Worm (Caenorhabditis elegans): ENCODE data around the gene tbcb-1.
A peak's percentile ranks its signal among the peaks of the same experiment; 100 is the strongest.

Gene tbcb-1

DNA sequence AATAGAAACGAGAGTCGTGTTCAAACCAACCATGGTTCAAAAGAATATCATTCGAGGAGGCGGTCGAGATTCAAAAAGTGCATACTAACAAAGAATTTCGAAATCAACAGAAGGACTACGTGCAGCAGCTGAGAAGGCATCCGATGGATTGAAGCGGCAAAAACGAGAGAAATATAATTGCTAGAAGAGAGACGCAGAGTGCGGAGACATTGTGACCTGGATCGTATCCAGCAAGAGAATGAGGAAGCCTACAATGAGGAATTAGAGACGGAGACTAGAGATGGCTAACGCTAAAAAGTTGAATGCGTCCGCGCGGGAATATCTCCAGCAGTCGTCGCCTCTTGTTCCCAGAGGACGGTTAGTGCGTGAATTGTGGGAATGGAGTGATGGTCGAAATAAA lies 17.9 kb downstream of the tbcb-1 start:
- TF ChIP-seq ceh-16 (tag; optimal IDR thresholded peaks at IDR 0.05) (no peak), nhr-129 (tag; optimal IDR thresholded peaks at IDR 0.05) (no peak), nhr-21 (tag; optimal IDR thresholded peaks at IDR 0.05) (peak; percentile 20), mdl-1 (tag; optimal IDR thresholded peaks at IDR 0.05) (no peak)

DNA sequence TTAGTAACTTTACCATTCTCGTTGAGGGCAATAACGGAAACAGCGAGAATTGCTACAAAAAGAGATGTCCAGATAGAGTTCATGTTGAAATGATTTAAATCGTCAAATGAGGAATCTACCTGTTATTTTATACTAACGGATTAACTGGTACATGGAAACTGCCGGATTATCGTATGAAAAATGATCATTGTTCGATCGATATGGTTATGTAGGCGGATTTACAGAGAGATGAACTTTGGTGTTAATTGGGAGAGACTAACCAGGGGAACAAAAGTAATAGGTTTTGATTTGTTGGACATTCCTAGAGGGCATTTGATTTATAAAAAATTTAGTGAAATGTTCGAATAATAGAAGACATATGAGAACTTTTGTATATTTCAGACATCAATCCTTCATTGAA lies 19.9 kb downstream of the tbcb-1 start, which contains the start of gene spig-9:
spig-9 (minus strand) TSS at position 101 of the 400 bp plus-strand sequence.
- no peak for TF ChIP-seq unc-62 (GFP tag; optimal IDR thresholded peaks at IDR 0.05)

DNA sequence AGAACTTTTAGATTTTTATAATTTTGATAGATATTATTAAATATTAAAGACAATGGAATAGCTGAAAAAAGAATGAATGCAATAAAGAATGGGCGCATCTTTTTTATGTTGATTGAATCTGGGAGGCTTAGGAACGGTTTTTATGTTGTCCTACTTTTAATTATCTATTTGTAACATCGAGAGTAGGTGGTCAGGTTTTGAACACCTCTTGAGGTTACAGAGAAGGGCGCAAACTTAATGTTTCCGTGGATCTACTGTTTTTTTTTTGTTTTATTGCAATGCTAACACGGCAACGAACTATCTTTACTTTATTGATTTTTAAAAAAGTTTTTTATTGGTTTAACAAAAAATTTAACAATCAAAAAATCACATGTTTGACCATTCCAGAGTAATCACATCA lies 21.9 kb downstream of the tbcb-1 start, which contains the start of gene F53F4.7:
F53F4.7 (minus strand) TSS at position 101 of the 400 bp plus-strand sequence.
- TF ChIP-seq zag-1 (tag; optimal IDR thresholded peaks at IDR 0.05) (no peak), alr-1 (tag; optimal IDR thresholded peaks at IDR 0.05) (no peak), ZK546.5 (tag; optimal IDR thresholded peaks at IDR 0.05) (no peak), nhr-11 (tag; optimal IDR thresholded peaks at IDR 0.05) (no peak), ztf-4 (tag; optimal IDR thresholded peaks at IDR 0.05) (no peak), ztf-11 (tag; optimal IDR thresholded peaks at IDR 0.05) (no peak), unc-62 (GFP tag; optimal IDR thresholded peaks at IDR 0.05) (no peak), lsy-2 (tag; optimal IDR thresholded peaks at IDR 0.05) (no peak), Y55F3AM.14 (GFP tag; optimal IDR thresholded peaks at IDR 0.05) (no peak)

DNA sequence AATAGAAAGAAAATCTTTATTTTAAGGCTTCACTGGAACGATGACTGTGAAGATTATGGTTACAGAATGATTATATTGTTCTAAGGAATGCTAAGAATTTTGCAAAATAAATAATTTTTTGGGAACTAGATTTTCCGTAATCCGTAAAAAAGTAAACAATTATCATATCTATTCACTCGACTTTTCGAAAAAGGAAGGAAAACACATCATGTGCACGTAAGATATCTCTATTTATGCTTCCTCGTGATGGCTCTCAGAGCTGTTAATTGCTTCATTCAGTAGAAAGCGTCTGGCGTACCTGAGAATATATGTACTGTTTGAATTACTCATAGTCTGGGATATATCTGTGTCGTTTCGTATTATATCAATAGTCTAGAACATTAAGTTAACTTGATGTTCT lies 27.8 kb downstream of the tbcb-1 start, which contains the start of gene srd-11:
srd-11 (minus strand) TSS at position 101 of the 400 bp plus-strand sequence.
- TF ChIP-seq mdl-1 (tag; optimal IDR thresholded peaks at IDR 0.05) (no peak), lsy-2 (tag; optimal IDR thresholded peaks at IDR 0.05) (no peak), dmd-4 (tag; optimal IDR thresholded peaks at IDR 0.05) (no peak), Y55F3AM.14 (GFP tag; optimal IDR thresholded peaks at IDR 0.05) (no peak), skn-1 (tag; optimal IDR thresholded peaks at IDR 0.05) (no peak), lin-39 (tag; optimal IDR thresholded peaks at IDR 0.05) (no peak)

DNA sequence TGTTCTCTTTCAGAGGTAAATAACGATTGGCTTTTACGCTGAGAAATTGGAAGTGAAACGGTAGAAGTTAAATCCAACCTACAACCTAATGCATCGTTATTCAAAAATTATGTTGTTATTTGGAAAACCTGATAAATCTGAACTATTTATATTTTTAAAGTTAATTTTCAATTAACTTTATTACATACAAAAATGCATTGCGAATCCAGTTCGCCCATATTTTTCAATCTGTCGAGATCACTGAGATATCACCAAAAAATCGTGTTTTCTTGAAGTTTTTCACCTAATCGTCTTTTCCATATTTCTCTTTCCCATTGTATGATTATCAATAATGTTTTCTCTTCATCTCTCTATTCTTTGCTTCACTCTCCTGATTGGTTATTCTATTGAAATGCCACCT lies 28.8 kb downstream of the tbcb-1 start, which contains the start of gene F53F4.15:
F53F4.15 (plus strand) TSS at position 301 of the 400 bp plus-strand sequence.
- TF ChIP-seq ZK546.5 (tag; optimal IDR thresholded peaks at IDR 0.05) (no peak), skn-1 (tag; optimal IDR thresholded peaks at IDR 0.05) (no peak), R02D3.7 (tag; optimal IDR thresholded peaks at IDR 0.05) (no peak), lin-13 (GFP tag; optimal IDR thresholded peaks at IDR 0.05) (no peak), C34F6.9 (tag; optimal IDR thresholded peaks at IDR 0.05) (no peak), ztf-1 (GFP tag; conservative IDR thresholded peaks at IDR 0.05) (no peak), F13H6.1 (tag; optimal IDR thresholded peaks at IDR 0.05) (no peak), mab-5 (tag; optimal IDR thresholded peaks at IDR 0.05) (no peak)

DNA sequence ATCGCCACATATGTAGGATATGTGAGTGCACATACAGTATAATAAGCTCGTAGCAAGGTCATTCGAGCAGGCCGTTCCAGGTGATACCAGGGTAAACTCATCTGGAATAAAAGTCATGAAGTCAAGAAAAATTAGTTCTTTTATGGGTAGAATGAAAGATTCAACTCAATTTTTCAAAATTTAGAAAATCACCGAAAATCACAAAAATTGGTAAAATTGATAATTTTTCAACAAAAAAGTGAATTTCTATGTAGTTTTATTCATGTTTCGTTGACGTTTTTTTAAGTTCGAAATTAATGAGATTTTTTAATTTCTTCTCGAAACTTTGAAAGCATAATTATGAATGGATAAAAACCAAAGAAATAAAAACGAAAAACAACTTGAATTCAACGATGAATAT lies 29.8 kb downstream of the tbcb-1 start, which contains the start of gene F53F4.16:
F53F4.16 (minus strand) TSS at position 101 of the 400 bp plus-strand sequence.
- TF ChIP-seq F13H6.1 (tag; optimal IDR thresholded peaks at IDR 0.05), result no peak
- TF ChIP-seq nhr-129 (tag; optimal IDR thresholded peaks at IDR 0.05), result no peak
- no peak for TF ChIP-seq nhr-10 (tag; optimal IDR thresholded peaks at IDR 0.05)
- no peak for TF ChIP-seq gmeb-1 (tag; optimal IDR thresholded peaks at IDR 0.05)

DNA sequence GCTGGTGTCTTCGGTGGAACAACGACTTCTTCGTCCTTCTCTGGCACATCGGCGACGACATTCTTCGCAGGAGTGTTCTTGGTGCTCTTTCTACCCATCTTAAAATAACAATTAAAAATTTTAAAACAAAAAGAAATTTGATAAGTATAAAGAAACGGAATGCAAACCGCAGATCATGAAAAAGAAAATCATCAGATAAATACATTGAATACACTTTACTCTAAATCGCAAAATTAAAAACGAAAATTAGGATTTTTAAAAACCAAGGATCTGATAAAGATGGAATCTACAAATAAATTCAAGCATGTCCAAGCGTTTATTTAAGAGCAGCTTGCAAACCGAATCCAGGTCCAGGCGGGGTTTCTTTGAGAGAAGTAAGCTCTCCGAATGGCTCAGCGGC lies 32.5 kb downstream of the tbcb-1 start, which contains the start of gene F53F4.11:
F53F4.11 (minus strand) TSS at position 101 of the 400 bp plus-strand sequence.
- no peak for TF ChIP-seq elt-3 (tag; optimal IDR thresholded peaks at IDR 0.05)
- TF ChIP-seq unc-62 (GFP tag; optimal IDR thresholded peaks at IDR 0.05), result no peak
- no peak for TF ChIP-seq mab-5 (tag; optimal IDR thresholded peaks at IDR 0.05)

DNA sequence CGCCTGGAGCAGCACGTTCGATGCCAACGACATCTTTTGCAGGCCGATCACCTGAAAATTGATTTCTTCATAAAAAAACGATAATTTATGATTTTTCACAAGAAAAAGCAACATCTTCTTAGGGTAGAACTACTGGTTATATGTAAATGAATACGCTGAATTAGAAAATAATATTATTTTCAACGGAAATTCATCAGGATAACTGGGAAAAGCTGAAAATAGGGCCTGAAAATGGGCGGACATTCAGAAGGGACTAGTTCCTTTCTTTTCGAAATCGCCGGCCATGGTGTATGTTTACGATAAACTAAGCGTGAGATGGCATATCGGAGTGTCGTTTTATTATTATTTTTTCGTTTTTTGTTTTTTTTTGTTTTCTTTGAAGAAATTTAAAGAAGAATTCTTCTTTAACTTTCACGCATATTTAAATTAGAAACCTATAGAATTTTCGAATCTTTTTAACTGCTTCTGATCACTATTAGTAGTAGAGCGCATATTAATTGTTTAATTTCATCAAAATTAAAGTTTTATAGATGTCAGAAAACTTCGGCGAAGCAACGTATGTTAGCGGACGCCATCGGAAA lies 33.7 kb downstream of the tbcb-1 start, which contains the start of the genes nduv-2 and F53F4.12:
nduv-2 (minus strand) TSS at position 51 of the 581 bp plus-strand sequence.
F53F4.12 (plus strand) TSS at position 531 of the 581 bp plus-strand sequence.
- TF ChIP-seq mdl-1 (tag; optimal IDR thresholded peaks at IDR 0.05), result no peak
- TF ChIP-seq zag-1 (tag; optimal IDR thresholded peaks at IDR 0.05), result no peak
- TF ChIP-seq ceh-82 (tag; optimal IDR thresholded peaks at IDR 0.05), result no peak
- TF ChIP-seq elt-3 (tag; optimal IDR thresholded peaks at IDR 0.05), result no peak
- TF ChIP-seq gmeb-1 (tag; optimal IDR thresholded peaks at IDR 0.05), result no peak
- no peak for TF ChIP-seq nhr-77 (tag; optimal IDR thresholded peaks at IDR 0.05)
- no peak for TF ChIP-seq F13H6.1 (tag; optimal IDR thresholded peaks at IDR 0.05)
- peak; percentile 70 for TF ChIP-seq unc-55 (GFP tag; optimal IDR thresholded peaks at IDR 0.05)
- TF ChIP-seq C34F6.9 (tag; optimal IDR thresholded peaks at IDR 0.05), result peak; percentile 42
- TF ChIP-seq lin-13 (GFP tag; optimal IDR thresholded peaks at IDR 0.05), result no peak
- TF ChIP-seq nhr-129 (tag; optimal IDR thresholded peaks at IDR 0.05), result peak; percentile 33
- TF ChIP-seq unc-39 (tag; optimal IDR thresholded peaks at IDR 0.05), result no peak
- no peak for TF ChIP-seq ceh-16 (tag; optimal IDR thresholded peaks at IDR 0.05)
- no peak for TF ChIP-seq ztf-1 (GFP tag; conservative IDR thresholded peaks at IDR 0.05)
- TF ChIP-seq ztf-4 (tag; optimal IDR thresholded peaks at IDR 0.05), result no peak
- TF ChIP-seq R02D3.7 (tag; optimal IDR thresholded peaks at IDR 0.05), result peak; percentile 23
- TF ChIP-seq skn-1 (tag; optimal IDR thresholded peaks at IDR 0.05), result no peak
- peak; percentile 10 for TF ChIP-seq lin-11 (tag; optimal IDR thresholded peaks at IDR 0.05)
- TF ChIP-seq ama-1 (optimal IDR thresholded peaks at IDR 0.05), result no peak
- TF ChIP-seq mbf-1 (tag; optimal IDR thresholded peaks at IDR 0.05), result no peak
- TF ChIP-seq nhr-10 (tag; optimal IDR thresholded peaks at IDR 0.05), result no peak
- TF ChIP-seq mab-5 (tag; optimal IDR thresholded peaks at IDR 0.05), result no peak

Measured in whole organism, L2 larva.